Worm (Caenorhabditis elegans) whole organism, L4/young adult: Measurements from ENCODE around the gene wdr-37.

ENCODE experiments used
- W03F9.2 ChIP-seq: fragments of 150-350 bp; optimal IDR thresholded peaks from 2 replicates; lab custom pipeline; 2014; ENCODE audit warnings: missing biosample characterization, missing genetic modification characterization
- dao-5 ChIP-seq: sonication (generic microtip); optimal IDR thresholded peaks from 2 replicates; lab custom pipeline; 2016; ENCODE audit warnings: missing genotype, missing genetic modification characterization, moderate library complexity, missing compliant biosample characterization
- him-1 ChIP-seq: sonication (generic microtip); optimal IDR thresholded peaks from 2 replicates; lab custom pipeline; 2016; ENCODE audit warnings: missing genotype, missing genetic modification reagents, missing genetic modification characterization, missing compliant biosample characterization

DNA sequence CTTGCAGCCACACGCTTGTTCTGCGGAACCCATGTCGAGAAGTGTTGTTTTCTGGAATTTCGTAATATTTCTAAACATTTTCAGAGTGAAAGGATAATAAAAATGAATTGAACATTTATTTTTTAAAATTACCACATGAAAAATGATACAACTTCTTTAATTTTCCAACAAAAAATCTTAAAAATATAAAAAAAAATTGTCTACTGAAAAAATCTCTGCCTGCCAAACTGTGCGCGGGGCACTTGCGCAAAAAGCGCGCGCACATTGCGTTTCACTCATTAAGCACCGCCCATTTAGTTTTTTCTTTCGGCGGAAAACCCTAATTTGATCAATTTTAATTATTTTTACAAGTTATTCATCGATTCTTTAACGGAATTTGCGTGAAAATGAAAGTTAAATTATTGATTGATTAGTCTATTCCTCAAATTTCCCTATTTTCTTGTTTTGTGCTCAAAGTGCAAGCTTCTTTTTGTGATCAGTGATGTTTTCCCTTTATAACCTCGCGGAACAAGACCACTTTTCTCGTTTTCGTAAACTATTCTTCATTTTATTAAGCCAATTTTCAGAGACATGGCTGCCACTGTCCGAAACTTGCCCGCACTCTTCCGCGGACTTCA, 44.9 kb downstream of the wdr-37 start, which contains the start of the genes nmad-1 and hach-1:
- TF ChIP-seq him-1 (tag; lab: Kevin White, UChicago) (no peak), W03F9.2 (tag; lab: Kevin White, UChicago) (peak; percentile 95), dao-5 (tag; lab: Kevin White, UChicago) (peak; percentile 11)
